Fruit fly (Drosophila melanogaster) whole organism, embryonic: ENCODE data around the gene Reepl1.

Source experiments
- Atf6 ChIP-seq: fragments of 200-800 bp; sonication (Bioruptor generic); IDR thresholded peaks from 2 replicates; pipeline ENCODE4 v1.3.6; 2022; ENCODE audit warnings: missing biosample characterization, missing genetic modification characterization
- CG10366 ChIP-seq: fragments of 200-800 bp; sonication (Bioruptor generic); IDR thresholded peaks from 2 replicates; pipeline ENCODE4 v1.3.6; 2022; ENCODE audit warnings: missing biosample characterization, missing genetic modification characterization
- CG11504 ChIP-seq: fragments of 200-800 bp; sonication (Bioruptor generic); optimal IDR thresholded peaks from 3 replicates; lab custom pipeline; 2019; ENCODE audit warnings: missing biosample characterization, mild to moderate bottlenecking, missing genetic modification characterization, moderate library complexity
- CG11560 ChIP-seq: fragments of 200-800 bp; sonication (Bioruptor generic); IDR thresholded peaks from 3 replicates; pipeline ENCODE4 v1.3.6; 2022; ENCODE audit warnings: missing biosample characterization, missing genetic modification characterization
- CG11695 ChIP-seq: fragments of 200-800 bp; sonication (Bioruptor generic); IDR thresholded peaks from 3 replicates; pipeline ENCODE4 v1.3.6; 2022; ENCODE audit warnings: missing biosample characterization, missing genetic modification characterization
- CG11696 ChIP-seq: fragments of 200-800 bp; sonication (Bioruptor generic); IDR thresholded peaks from 2 replicates; pipeline ENCODE4 v1.3.6; 2022; ENCODE audit warnings: missing biosample characterization, missing genetic modification characterization
- CG12391 ChIP-seq: fragments of 200-800 bp; sonication (Bioruptor generic); optimal IDR thresholded peaks from 3 replicates; lab custom pipeline; 2018; ENCODE audit warnings: missing biosample characterization, mild to moderate bottlenecking, missing genetic modification characterization, moderate library complexity
- CG13296 ChIP-seq: fragments of 200-800 bp; sonication (Bioruptor generic); optimal IDR thresholded peaks from 3 replicates; lab custom pipeline; 2018; ENCODE audit warnings: missing biosample characterization, mild to moderate bottlenecking, missing genetic modification characterization
- CG14014 ChIP-seq: fragments of 200-800 bp; sonication (Bioruptor generic); IDR thresholded peaks from 2 replicates; pipeline ENCODE4 v1.3.6; 2022; ENCODE audit warnings: missing biosample characterization, missing genetic modification characterization
- CG17359 ChIP-seq: fragments of 200-800 bp; sonication (Bioruptor generic); optimal IDR thresholded peaks from 3 replicates; lab custom pipeline; 2018; ENCODE audit warnings: missing biosample characterization, mild to moderate bottlenecking, missing genetic modification characterization, moderate library complexity
- CG18599 ChIP-seq: fragments of 200-800 bp; sonication (Bioruptor generic); optimal IDR thresholded peaks from 3 replicates; lab custom pipeline; 2017; ENCODE audit warnings: missing biosample characterization, missing genetic modification characterization, mild to moderate bottlenecking, moderate library complexity, missing genetic modification reagents
- CG2120 ChIP-seq: fragments of 200-800 bp; sonication (Bioruptor generic); optimal IDR thresholded peaks from 3 replicates; lab custom pipeline; 2016; ENCODE audit warnings: missing biosample characterization, missing genetic modification characterization
- CG2712 ChIP-seq: fragments of 200-800 bp; optimal IDR thresholded peaks from 3 replicates; lab custom pipeline; 2019; ENCODE audit warnings: missing biosample characterization, mild to moderate bottlenecking, missing genetic modification characterization, moderate library complexity
- CG30403 ChIP-seq: fragments of 200-800 bp; sonication (Bioruptor generic); optimal IDR thresholded peaks from 3 replicates; lab custom pipeline; 2016; ENCODE audit warnings: missing biosample characterization, missing genetic modification characterization
- CG32532 ChIP-seq: fragments of 200-800 bp; sonication (Bioruptor generic); IDR thresholded peaks from 2 replicates; pipeline ENCODE4 v1.3.6; 2022; ENCODE audit warnings: missing biosample characterization, missing genetic modification characterization
- CG3281 ChIP-seq: fragments of 200-800 bp; sonication (Bioruptor generic); optimal IDR thresholded peaks from 3 replicates; lab custom pipeline; 2017; ENCODE audit warnings: missing biosample characterization, mild to moderate bottlenecking, missing genetic modification characterization
- CG9727 ChIP-seq: fragments of 200-800 bp; sonication (Bioruptor generic); optimal IDR thresholded peaks from 3 replicates; lab custom pipeline; 2017; ENCODE audit warnings: missing biosample characterization, mild to moderate bottlenecking, missing genetic modification characterization
- CG9817 ChIP-seq: fragments of 200-800 bp; sonication (Bioruptor generic); optimal IDR thresholded peaks from 2 replicates; lab custom pipeline; 2018; ENCODE audit warnings: missing biosample characterization, mild to moderate bottlenecking, missing genetic modification characterization, moderate library complexity
- CG9932 ChIP-seq: fragments of 200-800 bp; sonication (Bioruptor generic); IDR thresholded peaks from 2 replicates; pipeline ENCODE4 v1.3.6; 2022; ENCODE audit warnings: missing biosample characterization, missing genetic modification characterization
- CkIIα-i1 ChIP-seq: fragments of 200-800 bp; sonication (Bioruptor generic); IDR thresholded peaks from 2 replicates; pipeline ENCODE4 v1.3.6; 2022; ENCODE audit warnings: missing biosample characterization, missing genetic modification characterization
- CoRest ChIP-seq: fragments of 200-800 bp; sonication (Bioruptor generic); optimal IDR thresholded peaks from 3 replicates; lab custom pipeline; 2018; ENCODE audit warnings: missing biosample characterization, mild to moderate bottlenecking, missing genetic modification characterization, moderate library complexity
- Ets65A ChIP-seq: fragments of 200-800 bp; sonication (Bioruptor generic); peaks from one replicate; lab custom pipeline; 2016; ENCODE audit warnings: missing biosample characterization, missing genetic modification characterization
- Fer1 ChIP-seq: fragments of 200-800 bp; sonication (Bioruptor generic); optimal IDR thresholded peaks from 2 replicates; lab custom pipeline; 2017; ENCODE audit warnings: missing biosample characterization, mild to moderate bottlenecking, missing genetic modification characterization
- Fer3 ChIP-seq: fragments of 200-800 bp; sonication (Bioruptor generic); optimal IDR thresholded peaks from 2 replicates; lab custom pipeline; 2018; ENCODE audit warnings: missing biosample characterization, mild to moderate bottlenecking, missing genetic modification characterization, moderate library complexity
- Hmr ChIP-seq: fragments of 200-800 bp; sonication (Bioruptor generic); optimal IDR thresholded peaks from 3 replicates; lab custom pipeline; 2017; ENCODE audit warnings: mild to moderate bottlenecking, missing biosample characterization, missing genetic modification reagents, missing genetic modification characterization
- Hr78 ChIP-seq, 2 experiments: fragments of 200-800 bp in 1 of 2; fragments of >200 bp in 1 of 2; sonication (Bioruptor generic) in 1 of 2; optimal IDR thresholded peaks; 2 replicates each; lab custom pipeline; 2017 to 2019; ENCODE audit warnings: missing biosample characterization in 2 of 2, missing genetic modification characterization in 2 of 2, mild to moderate bottlenecking in 1 of 2, moderate library complexity in 1 of 2
- Med ChIP-seq: fragments of 200-800 bp; sonication (Bioruptor generic); peaks from one replicate; lab custom pipeline; 2016; ENCODE audit warnings: missing biosample characterization, missing genetic modification characterization, mild to moderate bottlenecking, inconsistent platforms, moderate library complexity
- Meics ChIP-seq: fragments of 200-800 bp; sonication (Bioruptor generic); optimal IDR thresholded peaks from 2 replicates; lab custom pipeline; 2017; ENCODE audit warnings: missing biosample characterization, mild to moderate bottlenecking, missing genetic modification characterization
- Oli ChIP-seq: fragments of 200-800 bp; sonication (Bioruptor generic); optimal IDR thresholded peaks from 2 replicates; lab custom pipeline; 2018; ENCODE audit warnings: missing biosample characterization, mild to moderate bottlenecking, missing genetic modification characterization, moderate library complexity
- Pdp1 ChIP-seq, 2 experiments: fragments of 200-800 bp; sonication (Bioruptor generic); optimal IDR thresholded peaks; 3 replicates each; lab custom pipeline; 2016; ENCODE audit warnings: missing biosample characterization in 2 of 2, missing genetic modification characterization in 2 of 2, mild to moderate bottlenecking in 1 of 2, moderate library complexity in 1 of 2
- Ptx1 ChIP-seq: fragments of 200-800 bp; sonication (Bioruptor generic); IDR thresholded peaks from 2 replicates; pipeline ENCODE4 v1.3.6; 2022; ENCODE audit warnings: missing biosample characterization, missing genetic modification characterization
- Xrp1 ChIP-seq: fragments of 200-800 bp; sonication (Bioruptor generic); IDR thresholded peaks from 2 replicates; pipeline ENCODE4 v1.3.6; 2022; ENCODE audit warnings: missing biosample characterization, missing genetic modification characterization
- bab2 ChIP-seq: fragments of 200-800 bp; sonication (Bioruptor generic); optimal IDR thresholded peaks from 2 replicates; lab custom pipeline; 2016; ENCODE audit warnings: missing biosample characterization, missing genetic modification characterization
- bsh ChIP-seq, 2 experiments: fragments of 200-800 bp; sonication (Bioruptor generic); optimal IDR thresholded peaks; 2 replicates each; lab custom pipeline; 2017 to 2018; ENCODE audit warnings: mild to moderate bottlenecking in 2 of 2, missing biosample characterization in 2 of 2, missing genetic modification characterization in 2 of 2, moderate library complexity in 1 of 2
- dmrt99B ChIP-seq: fragments of 200-800 bp; sonication (Bioruptor generic); optimal IDR thresholded peaks from 2 replicates; lab custom pipeline; 2018; ENCODE audit warnings: missing biosample characterization, mild to moderate bottlenecking, missing genetic modification characterization, moderate library complexity
- emc ChIP-seq: fragments of 200-800 bp; sonication (Bioruptor generic); optimal IDR thresholded peaks from 2 replicates; lab custom pipeline; 2016; ENCODE audit warnings: missing biosample characterization, missing genetic modification characterization
- en ChIP-seq: fragments of 200-800 bp; sonication (Bioruptor generic); optimal IDR thresholded peaks from 2 replicates; lab custom pipeline; 2016; ENCODE audit warnings: missing biosample characterization, missing genetic modification characterization
- fd96Cb ChIP-seq: fragments of 200-800 bp; sonication (Bioruptor generic); optimal IDR thresholded peaks from 2 replicates; lab custom pipeline; 2018; ENCODE audit warnings: missing biosample characterization, mild to moderate bottlenecking, missing genetic modification characterization, moderate library complexity
- ftz-f1 ChIP-seq: fragments of 200-800 bp; sonication (Bioruptor generic); optimal IDR thresholded peaks from 2 replicates; lab custom pipeline; 2016; ENCODE audit warnings: missing biosample characterization, missing genetic modification characterization
- gem ChIP-seq: fragments of 200-800 bp; sonication (Bioruptor generic); optimal IDR thresholded peaks from 2 replicates; lab custom pipeline; 2019; ENCODE audit warnings: missing biosample characterization, mild to moderate bottlenecking, missing genetic modification characterization, moderate library complexity
- grau ChIP-seq: fragments of 200-800 bp; optimal IDR thresholded peaks from 3 replicates; lab custom pipeline; 2019; ENCODE audit warnings: missing biosample characterization, mild to moderate bottlenecking, missing genetic modification characterization, moderate library complexity
- lab ChIP-seq: fragments of 200-800 bp; sonication (Bioruptor generic); optimal IDR thresholded peaks from 3 replicates; lab custom pipeline; 2017; ENCODE audit warnings: missing biosample characterization, missing genetic modification characterization, mild to moderate bottlenecking, moderate library complexity, missing genetic modification reagents
- nerfin-2 ChIP-seq: fragments of 200-800 bp; sonication (Bioruptor generic); IDR thresholded peaks from 2 replicates; pipeline ENCODE4 v1.3.6; 2022; ENCODE audit warnings: missing biosample characterization, missing genetic modification characterization; ENCODE audit not compliant: partially characterized antibody
- pnt ChIP-seq: fragments of 200-800 bp; sonication (Bioruptor generic); optimal IDR thresholded peaks from 3 replicates; lab custom pipeline; 2016; ENCODE audit warnings: missing biosample characterization, missing genetic modification characterization
- pzg ChIP-seq: fragments of 200-800 bp; sonication (Bioruptor generic); optimal IDR thresholded peaks from 3 replicates; lab custom pipeline; 2018; ENCODE audit warnings: missing biosample characterization, mild to moderate bottlenecking, missing genetic modification characterization, moderate library complexity
- row ChIP-seq: fragments of 200-800 bp; sonication (Bioruptor generic); IDR thresholded peaks from 3 replicates; pipeline ENCODE4 v1.3.6; 2022; ENCODE audit warnings: missing biosample characterization, missing genetic modification characterization
- sens ChIP-seq: fragments of 200-800 bp; sonication (Bioruptor generic); peaks from one replicate; lab custom pipeline; 2016; ENCODE audit warnings: missing biosample characterization, missing genetic modification characterization
- slbo ChIP-seq: fragments of 200-800 bp; sonication (Bioruptor generic); IDR thresholded peaks from 2 replicates; pipeline ENCODE4 v1.3.6; 2022; ENCODE audit warnings: missing biosample characterization, missing genetic modification characterization
- unpg ChIP-seq: fragments of 200-800 bp; sonication (Bioruptor generic); optimal IDR thresholded peaks from 3 replicates; lab custom pipeline; 2018; ENCODE audit warnings: missing biosample characterization, mild to moderate bottlenecking, missing genetic modification characterization, moderate library complexity
- zen ChIP-seq: fragments of 200-800 bp; sonication (Bioruptor generic); optimal IDR thresholded peaks from 3 replicates; lab custom pipeline; 2018; ENCODE audit warnings: missing biosample characterization, mild to moderate bottlenecking, missing genetic modification characterization, moderate library complexity

The Reepl1 gene

DNA sequence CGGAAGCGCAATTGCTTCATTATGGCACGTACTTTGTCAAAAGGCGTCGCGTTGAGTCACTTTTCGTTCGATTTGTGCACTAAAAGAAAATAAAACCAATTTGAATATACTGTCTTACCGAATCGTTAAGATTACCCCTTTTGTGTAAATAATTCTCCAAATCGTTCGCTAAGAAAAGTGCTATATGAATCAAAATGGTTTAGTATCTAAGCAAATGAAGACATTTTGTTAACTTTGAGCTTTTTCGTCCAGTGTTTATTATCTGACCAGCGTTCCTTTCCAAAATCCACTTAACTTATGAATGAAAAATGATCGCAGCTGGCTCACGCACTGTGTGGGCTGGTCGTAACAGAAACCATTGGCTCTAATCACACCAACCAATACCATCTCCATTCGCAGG is 22.4 kb upstream of the Reepl1 start (continued):
- TF ChIP-seq CG2712 (tag; lab: Kevin White, UChicago) (no peak), lab (peak; percentile 61), fd96Cb (peak; percentile 16), gem (tag; lab: Kevin White, UChicago) (peak; percentile 52), bsh (GFP tag; optimal IDR thresholded peaks at IDR 0.05; lab: Kevin White, UChicago) (peak in 1 of 2 experiments; percentile 6), row (GFP tag; lab: Robert Waterston, UW) (peak; percentile 53), unpg (peak; percentile 18), grau (tag; lab: Kevin White, UChicago) (peak; percentile 36), en (peak; percentile 8), CG11696 (GFP tag; lab: Robert Waterston, UW) (peak; percentile 51; the same call in 1 of the 2 replicates), Oli (peak; percentile 8), CG9817 (peak; percentile 20), Med (GFP tag; lab: Kevin White, UChicago) (peak; percentile 71), CG12391 (tag; lab: Kevin White, UChicago) (peak; percentile 16), CkIIα-i1 (GFP tag; lab: Robert Waterston, UW) (no peak), CG13296 (GFP tag; lab: Kevin White, UChicago) (no peak), Hr78 (GFP tag; optimal IDR thresholded peaks at IDR 0.05; lab: Kevin White, UChicago) (no peak), bab2 (GFP tag; lab: Kevin White, UChicago) (peak; percentile 34), CG14014 (GFP tag; lab: Robert Waterston, UW) (0 out of 2 replicates have a peak, but pooled peaks have one; percentile 26), pzg (no peak), slbo (GFP tag; lab: Robert Waterston, UW) (peak; percentile 47), nerfin-2 (GFP tag; lab: Robert Waterston, UW) (no peak), Pdp1 (GFP tag; optimal IDR thresholded peaks at IDR 0.05; lab: Kevin White, UChicago) (peak; percentile 10 to 24), CoRest (peak; percentile 3), CG3281 (GFP tag; lab: Kevin White, UChicago) (peak; percentile 33), Hmr (peak; percentile 15), CG10366 (GFP tag; lab: Robert Waterston, UW) (peak; percentile 17; the same call in 1 of the 2 replicates), Ets65A (no peak), CG9727 (GFP tag; lab: Kevin White, UChicago) (peak; percentile 11), Xrp1 (GFP tag; lab: Robert Waterston, UW) (peak; percentile 23; the same call in 1 of the 2 replicates), CG30403 (peak; percentile 4), CG2120 (GFP tag; lab: Kevin White, UChicago) (peak; percentile 66), CG11504 (tag; lab: Kevin White, UChicago) (peak; percentile 29), CG18599 (GFP tag; lab: Kevin White, UChicago) (peak; percentile 28), CG32532 (GFP tag; lab: Robert Waterston, UW) (peak; percentile 47; the same call in 1 of the 2 replicates), CG9932 (GFP tag; lab: Robert Waterston, UW) (peak; percentile 31; the same call in 1 of the 2 replicates), emc (GFP tag; lab: Kevin White, UChicago) (no peak), dmrt99B (peak; percentile 18), Meics (GFP tag; lab: Kevin White, UChicago) (peak; percentile 40), CG11695 (GFP tag; lab: Robert Waterston, UW) (peak; percentile 71; the same call in 2 of the 3 replicates), zen (no peak), Atf6 (GFP tag; lab: Robert Waterston, UW) (peak; percentile 49; the same call in 1 of the 2 replicates), pnt (GFP tag; lab: Kevin White, UChicago) (no peak), Ptx1 (GFP tag; lab: Robert Waterston, UW) (0 out of 2 replicates have a peak, but pooled peaks have one; percentile 34), CG11560 (tag; lab: Robert Waterston, UW) (no peak), sens (GFP tag; lab: Kevin White, UChicago) (peak; percentile 50), Fer1 (peak; percentile 25), ftz-f1 (no peak), Fer3 (tag; lab: Kevin White, UChicago) (peak; percentile 38), CG17359 (tag; lab: Kevin White, UChicago) (peak; percentile 24)
